Worm (Caenorhabditis elegans): Measurements from ENCODE around the gene F11C1.9.

- TF ChIP-seq ama-1 (optimal IDR thresholded peaks at IDR 0.05) = no peak
- TF ChIP-seq flt-1 (GFP tag; IDR thresholded peaks at IDR 0.05) = no peak
- no peak for TF ChIP-seq hmbx-1 (tag; optimal IDR thresholded peaks at IDR 0.05)
- no peak for TF ChIP-seq F13C5.2 (tag; optimal IDR thresholded peaks at IDR 0.05)
- no peak for TF ChIP-seq pes-1 (GFP tag; IDR thresholded peaks at IDR 0.05)
- TF ChIP-seq sea-1 (GFP tag; conservative IDR thresholded peaks at IDR 0.05) = no peak
- no peak for TF ChIP-seq tbx-11 (GFP tag; IDR thresholded peaks at IDR 0.05)
These were observed 41.7 kb downstream of the F11C1.9 start for ce11 chrX:12935694-12936093.
